Fruit fly (Drosophila melanogaster): Measurements from ENCODE around the gene CG1213.
A peak's percentile ranks its signal among the peaks of the same experiment; 100 is the strongest.

The CG1213 gene

DNA sequence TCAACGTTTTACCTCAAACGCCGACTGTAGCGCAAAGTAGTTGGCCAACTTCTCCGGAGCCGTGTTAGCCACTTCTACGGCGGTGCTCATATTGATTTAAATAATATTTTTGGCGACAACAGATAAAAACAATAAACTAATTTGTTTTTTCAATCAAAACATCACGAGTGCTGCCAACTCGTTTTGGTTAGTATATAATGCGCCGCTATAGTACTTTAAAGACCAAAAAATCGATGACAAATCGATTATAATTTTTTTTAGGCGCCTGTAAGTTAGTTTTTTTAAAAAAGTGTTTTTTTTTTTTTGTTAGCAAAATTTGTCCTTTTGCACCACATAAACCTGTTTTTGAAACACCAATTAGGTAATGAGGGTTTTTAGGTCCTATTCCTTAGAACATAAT lies 19.7 kb upstream of the CG1213 start, which contains the start of gene Hpr1:
Gene Hpr1 (minus strand): TSS at position 198 of the 400 bp plus-strand sequence.
- no peak for TF ChIP-seq D1 (tag; optimal IDR thresholded peaks at IDR 0.05)
- TF ChIP-seq CG13204 (GFP tag; optimal IDR thresholded peaks at IDR 0.05): no peak
- no peak for TF ChIP-seq CG34367 (tag; optimal IDR thresholded peaks at IDR 0.05)
- no peak for TF ChIP-seq CG8159 (tag; optimal IDR thresholded peaks at IDR 0.05)
- no peak for TF ChIP-seq CG4496 (GFP tag; IDR thresholded peaks at IDR 0.05)
- TF ChIP-seq CG12605 (GFP tag; IDR thresholded peaks at IDR 0.05): no peak
- TF ChIP-seq CG9948 (tag; optimal IDR thresholded peaks at IDR 0.05): no peak
- no peak for TF ChIP-seq CG15710 (tag; optimal IDR thresholded peaks at IDR 0.05)
- TF ChIP-seq Pif1B (GFP tag; optimal IDR thresholded peaks at IDR 0.05): no peak
- TF ChIP-seq Pif1A (GFP tag; optimal IDR thresholded peaks at IDR 0.05): no peak
- no peak for TF ChIP-seq EcR (GFP tag; optimal IDR thresholded peaks at IDR 0.05)

DNA sequence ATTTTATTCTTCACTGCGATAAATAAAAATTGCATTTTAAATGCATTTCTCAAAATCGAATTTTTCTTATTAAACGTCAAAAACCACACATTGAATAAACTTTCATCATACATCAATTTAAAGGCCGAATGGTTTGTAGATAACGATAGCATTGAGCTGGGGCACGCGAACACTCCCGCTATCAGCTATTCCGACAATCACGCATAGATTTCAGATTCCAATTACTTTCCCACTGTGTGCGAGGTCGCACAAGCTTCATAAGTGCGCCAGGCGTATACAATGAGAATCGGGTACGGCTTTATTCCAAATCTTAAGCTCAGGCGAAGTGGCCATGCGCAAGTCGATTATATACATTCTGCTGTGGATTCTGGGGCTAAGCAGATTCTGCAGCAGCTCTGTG lies 19.2 kb upstream of the CG1213 start, which contains the start of gene CG46303:
Gene CG46303 (plus strand): TSS at position 223 of the 400 bp plus-strand sequence.
- TF ChIP-seq Snoo (tag; optimal IDR thresholded peaks at IDR 0.05) (no peak), gl (tag; optimal IDR thresholded peaks at IDR 0.05) (no peak), CG9948 (tag; optimal IDR thresholded peaks at IDR 0.05) (no peak), D1 (tag; optimal IDR thresholded peaks at IDR 0.05) (no peak), CG15710 (tag; optimal IDR thresholded peaks at IDR 0.05) (no peak), Pif1B (GFP tag; optimal IDR thresholded peaks at IDR 0.05) (no peak), EcR (GFP tag; optimal IDR thresholded peaks at IDR 0.05) (no peak)

DNA sequence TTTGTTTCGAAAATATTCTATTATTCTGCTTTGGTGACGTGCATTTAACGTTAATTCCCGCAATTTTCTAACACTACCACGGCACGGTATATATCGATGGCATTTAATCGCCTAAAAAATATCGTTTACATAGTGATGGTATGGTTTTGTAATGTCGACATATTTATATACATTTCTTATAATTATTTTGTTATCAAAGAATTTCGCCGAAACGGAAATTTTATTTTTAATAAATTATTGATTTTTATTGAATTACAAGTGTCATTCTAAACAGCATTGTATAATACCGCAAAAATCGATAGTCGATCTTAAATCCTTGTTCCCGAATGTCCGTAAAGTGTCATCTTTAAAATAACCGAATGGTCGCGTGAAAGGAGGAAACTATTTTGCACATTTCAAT lies 16.5 kb upstream of the CG1213 start, which contains the start of the genes Sec20 and dgrn:
Gene Sec20 (minus strand): TSS at position 77 of the 400 bp plus-strand sequence.
Gene dgrn (plus strand): TSS at position 160 of the 400 bp plus-strand sequence.
- TF ChIP-seq CG9948 (tag; optimal IDR thresholded peaks at IDR 0.05) (peak; percentile 43), CG34367 (tag; optimal IDR thresholded peaks at IDR 0.05) (peak; percentile 25), fd96Ca (GFP tag; IDR thresholded peaks at IDR 0.05) (no peak), Snoo (tag; optimal IDR thresholded peaks at IDR 0.05) (peak; percentile 48), CG17806 (tag; optimal IDR thresholded peaks at IDR 0.05) (peak; percentile 55), Ets98B (GFP tag; IDR thresholded peaks at IDR 0.05) (peak; percentile 22; the same call in 1 of the 2 replicates), Pif1B (GFP tag; optimal IDR thresholded peaks at IDR 0.05) (peak; percentile 55), CG15710 (tag; optimal IDR thresholded peaks at IDR 0.05) (peak; percentile 60), CG8159 (tag; optimal IDR thresholded peaks at IDR 0.05) (peak; percentile 66), EcR (GFP tag; optimal IDR thresholded peaks at IDR 0.05) (no peak)

dm6 chr3R:5829762-5830161 lies 11.2 kb upstream of the CG1213 start, which contains the start of gene glob3:
glob3 (plus strand) TSS chr3R:5830062.
- TF ChIP-seq Snoo (tag; optimal IDR thresholded peaks at IDR 0.05) (no peak), CG34367 (tag; optimal IDR thresholded peaks at IDR 0.05) (no peak), CG17806 (tag; optimal IDR thresholded peaks at IDR 0.05) (no peak), CG32121 (GFP tag; IDR thresholded peaks at IDR 0.05) (no peak), CG12605 (GFP tag; IDR thresholded peaks at IDR 0.05) (no peak), Ets98B (GFP tag; IDR thresholded peaks at IDR 0.05) (no peak), gl (tag; optimal IDR thresholded peaks at IDR 0.05) (no peak), CG8159 (tag; optimal IDR thresholded peaks at IDR 0.05) (no peak), EcR (GFP tag; optimal IDR thresholded peaks at IDR 0.05) (no peak), D1 (tag; optimal IDR thresholded peaks at IDR 0.05) (no peak), CG15710 (tag; optimal IDR thresholded peaks at IDR 0.05) (no peak), rn (GFP tag; IDR thresholded peaks at IDR 0.05) (no peak), fd96Ca (GFP tag; IDR thresholded peaks at IDR 0.05) (no peak), CG8301 (tag; optimal IDR thresholded peaks at IDR 0.05) (no peak), Pif1B (GFP tag; optimal IDR thresholded peaks at IDR 0.05) (no peak)

DNA sequence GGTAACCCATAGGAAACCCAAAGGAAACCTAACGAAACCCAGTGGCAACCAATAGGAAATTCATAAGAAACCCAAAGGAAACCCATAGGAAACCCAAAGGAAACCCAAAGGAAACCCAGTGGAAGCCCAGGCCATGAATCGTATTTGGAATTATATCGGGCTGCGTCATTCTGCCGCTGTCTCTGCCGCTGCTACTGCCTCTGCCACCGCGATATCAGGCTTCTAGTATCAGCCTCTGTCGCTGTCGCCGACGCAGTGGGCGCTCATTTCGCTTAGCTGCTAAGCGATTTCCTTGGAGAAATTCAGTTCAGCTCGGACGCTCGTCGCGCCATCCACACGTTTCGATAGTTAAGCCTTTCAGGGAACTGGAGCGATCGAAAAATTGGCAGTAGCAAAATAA lies 9.6 kb upstream of the CG1213 start, which contains the start of gene CG1208:
Gene CG1208 (plus strand): TSS at position 301 of the 400 bp plus-strand sequence.
- TF ChIP-seq CG17806 (tag; optimal IDR thresholded peaks at IDR 0.05) (no peak), Ets98B (GFP tag; IDR thresholded peaks at IDR 0.05) (no peak), fd96Ca (GFP tag; IDR thresholded peaks at IDR 0.05) (no peak), CG34367 (tag; optimal IDR thresholded peaks at IDR 0.05) (no peak), Snoo (tag; optimal IDR thresholded peaks at IDR 0.05) (no peak), Pif1B (GFP tag; optimal IDR thresholded peaks at IDR 0.05) (no peak), CG12605 (GFP tag; IDR thresholded peaks at IDR 0.05) (no peak), CG8301 (tag; optimal IDR thresholded peaks at IDR 0.05) (no peak), rn (GFP tag; IDR thresholded peaks at IDR 0.05) (no peak), CG13204 (GFP tag; optimal IDR thresholded peaks at IDR 0.05) (no peak), Pif1A (GFP tag; optimal IDR thresholded peaks at IDR 0.05) (no peak), CG8159 (tag; optimal IDR thresholded peaks at IDR 0.05) (no peak), CG10348 (GFP tag; IDR thresholded peaks at IDR 0.05) (no peak), gl (tag; optimal IDR thresholded peaks at IDR 0.05) (no peak), CG15710 (tag; optimal IDR thresholded peaks at IDR 0.05) (no peak), CG32121 (GFP tag; IDR thresholded peaks at IDR 0.05) (no peak), CG9948 (tag; optimal IDR thresholded peaks at IDR 0.05) (no peak), CG4496 (GFP tag; IDR thresholded peaks at IDR 0.05) (no peak)

dm6 chr3R:5832345-5832981 lies 8.5 kb upstream of the CG1213 start:
- no peak for TF ChIP-seq D1 (tag; optimal IDR thresholded peaks at IDR 0.05)
- no peak for TF ChIP-seq Pif1B (GFP tag; optimal IDR thresholded peaks at IDR 0.05)
- TF ChIP-seq CG10348 (GFP tag; IDR thresholded peaks at IDR 0.05): no peak
- no peak for TF ChIP-seq CG32121 (GFP tag; IDR thresholded peaks at IDR 0.05)
- no peak for TF ChIP-seq gl (tag; optimal IDR thresholded peaks at IDR 0.05)
- no peak for TF ChIP-seq CG8301 (tag; optimal IDR thresholded peaks at IDR 0.05)
- TF ChIP-seq CG34367 (tag; optimal IDR thresholded peaks at IDR 0.05): no peak
- no peak for TF ChIP-seq CG17806 (tag; optimal IDR thresholded peaks at IDR 0.05)
- no peak for TF ChIP-seq Pif1A (GFP tag; optimal IDR thresholded peaks at IDR 0.05)
- TF ChIP-seq CG8159 (tag; optimal IDR thresholded peaks at IDR 0.05): no peak
- TF ChIP-seq CG14655 (GFP tag; optimal IDR thresholded peaks at IDR 0.05): no peak
- TF ChIP-seq fd96Ca (GFP tag; IDR thresholded peaks at IDR 0.05): no peak
